Worm (Caenorhabditis elegans) whole organism, early embryonic: ENCODE results near the gene nrfl-1.

ENCODE experiments used
- B0310.2 ChIP-seq: sonication (generic microtip); optimal IDR thresholded peaks from 2 replicates; lab custom pipeline; 2016; ENCODE audit warnings: mild to moderate bottlenecking, missing genetic modification characterization, missing compliant biosample characterization
- ama-1 ChIP-seq: fragments of 150-350 bp; optimal IDR thresholded peaks from 2 replicates; lab custom pipeline; 2014
- ceh-36 ChIP-seq: sonication (generic microtip); optimal IDR thresholded peaks from 2 replicates; lab custom pipeline; 2016; ENCODE audit warnings: missing genetic modification characterization, inconsistent platforms, missing compliant biosample characterization
- flt-1 ChIP-seq: fragments of 200-800 bp; sonication (Bioruptor generic); IDR thresholded peaks from 2 replicates; pipeline ENCODE4 v1.3.6; 2022; ENCODE audit warnings: missing genetic modification characterization, missing compliant biosample characterization
- hmbx-1 ChIP-seq: sonication (generic microtip); optimal IDR thresholded peaks from 2 replicates; lab custom pipeline; 2016; ENCODE audit warnings: mild to moderate bottlenecking, missing genetic modification characterization, missing compliant biosample characterization
- hmg-4 ChIP-seq: fragments of 200-800 bp; sonication (Bioruptor generic); optimal IDR thresholded peaks from 2 replicates; lab custom pipeline; 2018; ENCODE audit warnings: mild to moderate bottlenecking, missing genetic modification characterization, missing compliant biosample characterization
- hnd-1 ChIP-seq: sonication (generic microtip); optimal IDR thresholded peaks from 2 replicates; lab custom pipeline; 2016; ENCODE audit warnings: missing genetic modification characterization, missing compliant biosample characterization
- pes-1 ChIP-seq: fragments of 200-800 bp; sonication (Bioruptor generic); IDR thresholded peaks from 2 replicates; pipeline ENCODE4 v1.3.6; 2022; ENCODE audit warnings: missing genetic modification reagents, missing genetic modification characterization, missing compliant biosample characterization
- tbx-11 ChIP-seq: fragments of 200-800 bp; sonication (Bioruptor generic); IDR thresholded peaks from 2 replicates; pipeline ENCODE4 v1.3.6; 2022; ENCODE audit warnings: missing genetic modification characterization, missing compliant biosample characterization
- tbx-37 ChIP-seq: fragments of 200-800 bp; sonication (Bioruptor generic); conservative IDR thresholded peaks from 2 replicates; pipeline ENCODE4 v1.3.6; 2022; ENCODE audit warnings: missing genetic modification reagents, missing genetic modification characterization, missing compliant biosample characterization
- tra-4 ChIP-seq: sonication (generic microtip); optimal IDR thresholded peaks from 2 replicates; lab custom pipeline; 2017; ENCODE audit warnings: missing genetic modification characterization, missing compliant biosample characterization

- no peak for TF ChIP-seq flt-1 (GFP tag; lab: Robert Waterston, UW)
- TF ChIP-seq ama-1 (lab: Kevin White, UChicago): no peak
- TF ChIP-seq ceh-36 (tag; lab: Kevin White, UChicago): no peak
- no peak for TF ChIP-seq tbx-11
- no peak for TF ChIP-seq B0310.2 (tag; lab: Kevin White, UChicago)
- TF ChIP-seq tbx-37: no peak
- TF ChIP-seq hmbx-1 (tag; lab: Kevin White, UChicago): no peak
- no peak for TF ChIP-seq hmg-4 (GFP tag; lab: Kevin White, UChicago)
- no peak for TF ChIP-seq hnd-1 (tag; lab: Kevin White, UChicago)
- no peak for TF ChIP-seq pes-1
- no peak for TF ChIP-seq tra-4 (tag; lab: Kevin White, UChicago)
Observed at ce11 chrIV:9069703-9070102, 49.2 kb upstream of the nrfl-1 start, which contains the start of gene nhr-11.
